Fruit fly (Drosophila melanogaster): ENCODE measurements around the gene Lamtor4.

Gene Lamtor4

dm6 chr3L:3863462-3863861 is 33.2 kb upstream of the Lamtor4 start (continued):
- TF ChIP-seq Blimp-1 (GFP tag; optimal IDR thresholded peaks at IDR 0.05) (no peak), achi (GFP tag; optimal IDR thresholded peaks at IDR 0.05) (no peak), Eip78C (GFP tag) (peak; percentile 72), CG8119 (GFP tag; IDR thresholded peaks at IDR 0.05) (no peak), CG11902 (GFP tag; optimal IDR thresholded peaks at IDR 0.05) (no peak), Gug (GFP tag; IDR thresholded peaks at IDR 0.05) (no peak), Eip75B (GFP tag; optimal IDR thresholded peaks at IDR 0.05) (peak; percentile 22), CG3919 (GFP tag; optimal IDR thresholded peaks at IDR 0.05) (peak; percentile 11), Ets21C (GFP tag; optimal IDR thresholded peaks at IDR 0.05) (no peak), Hr38 (GFP tag; optimal IDR thresholded peaks at IDR 0.05) (no peak), CG11294 (GFP tag; IDR thresholded peaks at IDR 0.05) (no peak), esn (GFP tag; optimal IDR thresholded peaks at IDR 0.05) (peak; percentile 35), fd85E (GFP tag; optimal IDR thresholded peaks at IDR 0.05) (no peak), CG6792 (GFP tag; optimal IDR thresholded peaks at IDR 0.05) (no peak), Hr39 (GFP tag; optimal IDR thresholded peaks at IDR 0.05) (peak; percentile 9), OdsH (GFP tag; optimal IDR thresholded peaks at IDR 0.05) (peak; percentile 11)

- TF ChIP-seq ss (GFP tag; optimal IDR thresholded peaks at IDR 0.05), result peak in 1 of 2 experiments; percentile 69
- no peak for TF ChIP-seq salr (GFP tag; optimal IDR thresholded peaks at IDR 0.05)
- TF ChIP-seq CG1621 (tag; optimal IDR thresholded peaks at IDR 0.05), result no peak
- TF ChIP-seq Eip78C (GFP tag), result peak; percentile 4
- no peak for TF ChIP-seq Eip93F (GFP tag; optimal IDR thresholded peaks at IDR 0.05)
- TF ChIP-seq eg (GFP tag; IDR thresholded peaks at IDR 0.05), result no peak
- TF ChIP-seq CG3919 (GFP tag; optimal IDR thresholded peaks at IDR 0.05), result peak; percentile 7
- peak; percentile 51 for TF ChIP-seq svp (GFP tag)
- TF ChIP-seq dsx (GFP tag; optimal IDR thresholded peaks at IDR 0.05; ENCODE audit: poor library complexity, severe bottlenecking), result peak; percentile 29
- TF ChIP-seq CG6163 (GFP tag; IDR thresholded peaks at IDR 0.05), result no peak
- TF ChIP-seq Sox15 (GFP tag; optimal IDR thresholded peaks at IDR 0.05), result no peak
These were observed 31.3 kb upstream of the Lamtor4 start for dm6 chr3L:3865290-3865891.

dm6 chr3L:3866429-3866828 is 30.3 kb upstream of the Lamtor4 start:
- TF ChIP-seq CG3919 (GFP tag; optimal IDR thresholded peaks at IDR 0.05) (peak; percentile 13), ss (GFP tag; optimal IDR thresholded peaks at IDR 0.05) (peak in 1 of 2 experiments; percentile 8), CG11294 (GFP tag; IDR thresholded peaks at IDR 0.05) (no peak)

- TF ChIP-seq CG6808 (GFP tag; optimal IDR thresholded peaks at IDR 0.05) (peak; percentile 50), Eip93F (GFP tag; optimal IDR thresholded peaks at IDR 0.05) (peak; percentile 14), CG6792 (GFP tag; optimal IDR thresholded peaks at IDR 0.05) (peak; percentile 62), Sox14 (GFP tag; optimal IDR thresholded peaks at IDR 0.05) (peak; percentile 51), dac (GFP tag; optimal IDR thresholded peaks at IDR 0.05) (peak; percentile 0), Gug (GFP tag; IDR thresholded peaks at IDR 0.05) (peak; percentile 55; the same call in 1 of the 2 replicates), eg (GFP tag; IDR thresholded peaks at IDR 0.05) (peak; percentile 63), esn (GFP tag; optimal IDR thresholded peaks at IDR 0.05) (peak; percentile 80), CG11902 (GFP tag; optimal IDR thresholded peaks at IDR 0.05) (no peak), Hr38 (GFP tag; optimal IDR thresholded peaks at IDR 0.05) (no peak), CG7368 (GFP tag; optimal IDR thresholded peaks at IDR 0.05) (peak; percentile 16), CG16779 (tag; optimal IDR thresholded peaks at IDR 0.05) (no peak), fkh (GFP tag; optimal IDR thresholded peaks at IDR 0.05) (no peak), vri (GFP tag; optimal IDR thresholded peaks at IDR 0.05) (peak; percentile 61), CG11762 (GFP tag; optimal IDR thresholded peaks at IDR 0.05; ENCODE audit: insufficient read depth) (peak; percentile 20), Ets21C (GFP tag; optimal IDR thresholded peaks at IDR 0.05) (peak; percentile 41), net (GFP tag; optimal IDR thresholded peaks at IDR 0.05) (peak; percentile 52), pdm3 (GFP tag; optimal IDR thresholded peaks at IDR 0.05) (peak; percentile 58), achi (GFP tag; optimal IDR thresholded peaks at IDR 0.05) (peak; percentile 64), acj6 (GFP tag; optimal IDR thresholded peaks at IDR 0.05) (peak; percentile 69), cyc (GFP tag; optimal IDR thresholded peaks at IDR 0.05) (peak; percentile 72), OdsH (GFP tag; optimal IDR thresholded peaks at IDR 0.05) (peak; percentile 62), fd59A (GFP tag; optimal IDR thresholded peaks at IDR 0.05) (peak; percentile 59), CG6276 (GFP tag; optimal IDR thresholded peaks at IDR 0.05) (no peak), CG1621 (tag; optimal IDR thresholded peaks at IDR 0.05) (peak; percentile 61), spab (GFP tag; optimal IDR thresholded peaks at IDR 0.05) (peak; percentile 47), CG4318 (GFP tag; optimal IDR thresholded peaks at IDR 0.05) (peak; percentile 13), Sox102F (GFP tag; optimal IDR thresholded peaks at IDR 0.05) (peak; percentile 69), CG3032 (tag; optimal IDR thresholded peaks at IDR 0.05) (peak; percentile 71), CG34406 (GFP tag; optimal IDR thresholded peaks at IDR 0.05) (peak; percentile 53)
These were observed 28.7 kb upstream of the Lamtor4 start for dm6 chr3L:3868014-3868413.
